Fruit fly (Drosophila melanogaster): Measurements from ENCODE around the gene CG5646.

The CG5646 gene

DNA sequence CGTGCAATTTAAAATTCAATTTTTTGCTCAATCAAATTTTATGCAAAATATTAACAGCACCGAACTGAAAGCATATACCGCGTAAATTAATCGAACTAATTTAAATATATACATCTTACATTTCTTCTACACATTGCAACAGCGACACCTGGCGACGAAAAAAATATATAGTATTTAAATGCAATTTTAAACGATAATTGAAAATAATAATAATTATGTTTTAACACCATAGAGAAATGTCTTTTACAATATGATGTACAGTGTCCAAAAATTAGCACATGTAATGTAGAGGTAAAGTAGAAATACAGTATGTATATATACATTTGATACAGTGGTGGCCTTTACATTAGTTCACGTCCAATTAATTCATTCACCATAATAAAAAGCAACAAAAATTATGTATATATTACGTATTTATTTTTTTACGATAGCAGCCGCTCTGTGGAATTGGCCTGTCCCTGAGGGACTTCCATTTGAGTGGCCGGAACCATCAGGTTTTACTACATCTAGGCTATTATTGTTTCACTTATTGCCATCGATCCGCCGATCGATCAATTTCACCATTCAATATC is 13.7 kb downstream of the CG5646 start:
- TF ChIP-seq noc (tag; optimal IDR thresholded peaks at IDR 0.05), result no peak

DNA sequence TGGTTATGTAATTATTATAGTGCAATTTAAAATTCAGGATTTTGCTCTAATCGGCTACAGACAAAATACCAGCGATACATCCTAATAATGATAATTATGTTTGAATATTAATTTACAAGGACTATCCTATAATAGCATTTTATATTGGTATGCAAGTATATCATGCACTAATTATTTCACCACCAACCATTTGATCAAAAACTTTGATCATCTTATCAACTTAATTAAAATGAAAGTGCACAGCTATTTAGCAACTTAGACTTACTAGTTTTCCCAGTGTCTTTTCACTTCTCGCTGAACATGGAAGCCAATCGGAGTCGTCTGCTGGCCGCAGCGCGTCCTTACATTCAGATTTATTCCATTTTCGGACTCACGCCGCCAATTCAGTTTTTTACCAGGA is 15.4 kb downstream of the CG5646 start, which contains the start of gene Gr98d:
Gene Gr98d, plus strand, starts transcription at position 301 of the 400 bp plus-strand sequence.
- no peak for TF ChIP-seq noc (tag; optimal IDR thresholded peaks at IDR 0.05)

DNA sequence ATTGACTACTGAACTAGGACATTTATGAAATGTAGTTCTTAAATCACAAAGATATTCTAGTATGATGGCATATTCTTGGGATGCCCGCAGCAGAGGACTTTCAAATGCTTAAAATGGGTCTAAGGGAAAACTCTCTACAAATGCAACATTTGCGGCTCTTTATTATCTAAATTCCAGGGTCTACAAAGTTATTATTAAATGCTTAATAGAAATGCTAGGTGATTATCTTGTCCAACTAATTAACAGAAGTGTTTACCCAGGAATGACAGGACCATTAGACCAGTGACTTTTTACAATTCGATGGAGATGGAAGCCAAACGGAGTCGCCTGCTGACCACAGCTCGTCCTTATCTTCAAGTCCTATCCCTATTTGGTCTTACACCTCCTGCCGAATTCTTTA is 17.0 kb downstream of the CG5646 start, which contains the start of gene Gr98c:
Gene Gr98c, plus strand, starts transcription at position 301 of the 400 bp plus-strand sequence.
- TF ChIP-seq noc (tag; optimal IDR thresholded peaks at IDR 0.05), result no peak

DNA sequence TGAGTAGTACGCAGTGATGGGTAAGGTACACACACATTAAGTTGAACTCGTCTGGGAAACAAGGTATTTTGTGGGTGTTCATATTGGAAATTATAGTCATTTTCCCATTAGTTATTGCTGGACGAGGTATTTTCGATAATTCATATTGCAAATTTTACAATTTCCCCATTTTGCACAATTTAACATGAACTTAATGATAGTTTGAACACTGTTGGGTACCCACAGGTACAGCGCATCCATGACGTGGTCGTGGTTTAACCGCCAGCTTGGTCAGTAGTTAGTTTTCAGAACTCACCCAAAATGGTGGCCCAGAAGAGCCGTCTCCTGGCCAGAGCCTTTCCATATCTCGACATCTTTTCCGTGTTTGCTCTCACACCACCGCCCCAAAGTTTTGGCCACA is 18.9 kb downstream of the CG5646 start, which contains the start of gene Gr98b:
Gene Gr98b, plus strand, starts transcription at position 301 of the 400 bp plus-strand sequence.
- TF ChIP-seq noc (tag; optimal IDR thresholded peaks at IDR 0.05), result no peak

DNA sequence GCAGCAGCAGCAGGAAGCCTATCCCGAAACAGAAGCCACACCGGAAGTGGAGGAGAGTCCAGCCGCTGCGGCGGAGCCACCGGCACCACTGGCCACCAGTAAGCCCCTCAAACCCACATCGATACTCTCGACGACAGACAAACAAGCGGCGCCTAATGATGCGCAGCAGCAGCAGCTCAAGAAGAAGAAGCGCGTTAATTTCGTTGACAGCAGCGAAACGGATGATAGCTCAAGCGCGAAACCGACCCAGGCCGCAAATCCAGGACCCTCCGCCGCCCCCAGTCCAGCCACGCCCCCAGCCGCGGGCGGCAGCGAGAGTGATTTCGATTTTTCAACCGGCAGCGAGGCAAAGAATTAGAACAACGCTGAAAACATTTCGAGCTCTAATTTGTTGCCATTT is 27.9 kb downstream of the CG5646 start:
- TF ChIP-seq noc (tag; optimal IDR thresholded peaks at IDR 0.05), result no peak

DNA sequence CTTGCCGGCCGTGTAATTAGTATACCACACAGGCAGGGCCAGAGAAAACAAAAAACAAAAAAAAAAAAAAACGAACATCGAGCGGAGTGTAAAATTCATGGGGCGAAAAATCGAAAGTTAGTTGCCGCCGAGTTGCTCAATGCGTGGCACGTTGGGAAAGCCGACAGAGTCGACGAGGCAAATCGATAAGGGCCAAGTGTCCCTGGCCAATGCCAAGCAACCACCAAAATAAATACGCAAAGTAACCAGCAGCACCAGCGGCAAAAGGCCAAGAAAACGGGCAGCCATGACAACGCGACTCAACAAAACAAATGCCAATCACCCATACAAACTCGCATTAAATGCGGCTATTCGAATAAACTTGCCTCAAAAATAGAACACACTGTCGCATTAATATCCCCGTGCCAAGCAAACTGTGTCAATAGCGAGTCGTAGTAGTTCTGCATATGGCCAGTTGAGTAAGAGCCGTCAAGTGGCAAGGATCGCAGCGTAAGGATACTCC is 40.7 kb downstream of the CG5646 start, which contains the start of gene CG12885:
Gene CG12885, plus strand, starts transcription at position 452 of the 502 bp plus-strand sequence.
- TF ChIP-seq noc (tag; optimal IDR thresholded peaks at IDR 0.05), result no peak

DNA sequence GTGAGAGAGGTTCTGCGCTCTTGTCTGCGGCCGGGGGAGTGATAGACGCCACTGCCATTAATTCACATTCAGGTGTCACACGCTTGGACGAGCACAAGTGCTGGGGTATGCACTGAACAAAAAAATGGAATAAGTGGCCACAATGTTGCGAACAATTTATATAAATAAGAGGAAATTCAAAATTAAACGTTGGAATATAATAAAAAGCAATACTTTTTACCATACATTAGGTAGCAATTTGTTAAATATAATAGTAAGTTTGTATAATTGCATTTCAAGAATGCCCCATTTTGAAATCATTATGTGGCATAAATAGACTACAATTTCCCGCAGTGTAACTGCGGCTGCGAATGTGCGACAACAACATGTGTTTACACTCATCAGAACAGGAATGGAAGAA is 41.2 kb downstream of the CG5646 start:
- TF ChIP-seq noc (tag; optimal IDR thresholded peaks at IDR 0.05), result no peak

DNA sequence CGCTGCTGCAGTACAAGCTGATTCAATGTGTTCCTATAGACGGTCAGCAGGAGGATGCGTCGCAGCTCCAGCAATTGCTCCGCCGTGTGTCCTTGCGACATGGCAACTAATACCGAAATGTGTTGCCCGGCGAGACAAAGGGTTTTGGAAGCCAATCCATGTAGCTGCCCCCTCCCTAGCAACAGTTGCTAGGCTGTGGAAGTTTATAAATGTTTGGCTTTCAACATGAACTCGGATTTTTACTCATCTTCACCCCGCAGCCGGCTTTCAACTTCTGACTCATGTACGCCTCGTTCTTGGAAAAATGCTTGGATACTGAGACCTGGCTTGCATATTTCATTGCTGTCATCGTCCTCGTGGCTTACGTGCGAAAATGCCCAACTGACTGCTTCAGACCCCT is 44.0 kb downstream of the CG5646 start, which contains the start of gene CG13972:
Gene CG13972, minus strand, starts transcription at position 101 of the 400 bp plus-strand sequence.
- TF ChIP-seq noc (tag; optimal IDR thresholded peaks at IDR 0.05), result no peak
